Worm (Caenorhabditis elegans): Measurements from ENCODE around the gene ocr-2.
A peak's percentile ranks its signal among the peaks of the same experiment; 100 is the strongest.

ocr-2 gene

DNA sequence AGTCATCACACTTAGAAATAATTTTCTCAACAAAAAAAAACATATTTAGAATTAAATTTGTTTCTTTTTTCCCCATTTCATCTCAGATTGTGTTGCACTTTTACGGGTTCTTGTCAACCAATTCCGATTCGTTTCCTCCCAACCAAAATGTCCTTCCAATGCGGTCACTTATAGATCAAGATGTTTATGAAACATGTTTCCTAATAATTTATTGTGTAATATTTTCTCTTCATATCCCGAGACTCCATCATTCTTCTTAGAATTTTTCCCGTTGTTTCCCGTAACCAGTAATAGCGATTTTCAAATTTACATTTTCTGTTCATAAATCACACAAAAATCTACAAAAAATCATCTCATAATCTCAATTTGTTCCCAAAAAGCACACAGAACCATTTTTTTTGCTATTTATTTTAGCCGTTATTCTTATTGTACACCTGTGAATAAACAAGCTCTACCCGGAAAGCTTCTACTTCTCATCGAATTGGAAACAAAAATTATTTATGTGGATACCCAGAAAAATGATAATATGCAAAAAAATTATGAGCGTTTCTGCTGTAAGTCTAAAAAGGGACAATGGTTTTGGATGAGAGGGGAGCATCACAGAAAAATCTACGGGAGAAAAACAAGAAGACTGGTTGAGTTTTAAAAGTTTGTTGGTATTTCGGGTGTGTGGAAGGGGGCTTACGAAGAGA lies 31.3 kb downstream of the ocr-2 start (continued):
- TF ChIP-seq ceh-58 (GFP tag; IDR thresholded peaks at IDR 0.05) (no peak), lsl-1 (GFP tag; optimal IDR thresholded peaks at IDR 0.05) (peak; percentile 4), aptf-3 (GFP tag; IDR thresholded peaks at IDR 0.05) (no peak), tlf-1 (GFP tag; optimal IDR thresholded peaks at IDR 0.05) (peak; percentile 4), hlh-12 (tag; optimal IDR thresholded peaks at IDR 0.05) (no peak), Y53G8AR.9 (GFP tag; conservative IDR thresholded peaks at IDR 0.05) (0 out of 2 replicates have a peak, but pooled peaks have one; percentile 37), nfya-2 (GFP tag; IDR thresholded peaks at IDR 0.05) (no peak), xnd-1 (tag; optimal IDR thresholded peaks at IDR 0.05) (peak; percentile 8), Y79H2A.3 (GFP tag; conservative IDR thresholded peaks at IDR 0.05) (peak; percentile 32; the same call in 1 of the 2 replicates), lir-1 (GFP tag; conservative IDR thresholded peaks at IDR 0.05) (no peak), athp-1 (tag; optimal IDR thresholded peaks at IDR 0.05) (peak; percentile 31), mes-4 (tag; optimal IDR thresholded peaks at IDR 0.05) (no peak), C17E4.6 (GFP tag; IDR thresholded peaks at IDR 0.05) (no peak), sea-2 (GFP tag; IDR thresholded peaks at IDR 0.05) (no peak), pha-4 (tag; optimal IDR thresholded peaks at IDR 0.05) (no peak), T07F8.4 (tag; optimal IDR thresholded peaks at IDR 0.05) (no peak), T26A5.8 (tag; optimal IDR thresholded peaks at IDR 0.05) (no peak), repo-1 (tag; optimal IDR thresholded peaks at IDR 0.05) (no peak), hsf-1 (GFP tag; IDR thresholded peaks at IDR 0.05) (peak; percentile 43), fkh-3 (tag; optimal IDR thresholded peaks at IDR 0.05) (no peak), F49E8.2 (tag; optimal IDR thresholded peaks at IDR 0.05; ENCODE audit: insufficient read depth) (peak; percentile 8), nhr-80 (tag; optimal IDR thresholded peaks at IDR 0.05) (no peak), F33H1.4 (GFP tag; IDR thresholded peaks at IDR 0.05) (no peak), mxl-1 (tag; optimal IDR thresholded peaks at IDR 0.05) (no peak), hlh-26 (GFP tag; conservative IDR thresholded peaks at IDR 0.05) (no peak), hrde-1 (tag; optimal IDR thresholded peaks at IDR 0.05; ENCODE audit: borderline replicate concordance) (peak; percentile 65), B0019.2 (GFP tag; conservative IDR thresholded peaks at IDR 0.05) (no peak), chd-7 (tag; optimal IDR thresholded peaks at IDR 0.05) (no peak), ztf-25 (GFP tag; IDR thresholded peaks at IDR 0.05) (no peak), die-1 (tag; optimal IDR thresholded peaks at IDR 0.05) (no peak), hmg-20 (GFP tag; IDR thresholded peaks at IDR 0.05) (no peak), aptf-2 (GFP tag; conservative IDR thresholded peaks at IDR 0.05) (no peak), ekl-4 (GFP tag; IDR thresholded peaks at IDR 0.05) (no peak), Y53F4B.3 (GFP tag; IDR thresholded peaks at IDR 0.05) (no peak), rcor-1 (GFP tag; IDR thresholded peaks at IDR 0.05) (no peak), ZK185.1 (tag; optimal IDR thresholded peaks at IDR 0.05; ENCODE audit: poor library complexity, severe bottlenecking) (no peak), dpff-1 (tag; optimal IDR thresholded peaks at IDR 0.05) (no peak), ztf-18 (tag; optimal IDR thresholded peaks at IDR 0.05) (no peak), ceh-40 (GFP tag; IDR thresholded peaks at IDR 0.05) (no peak), nhr-90 (tag; optimal IDR thresholded peaks at IDR 0.05) (no peak), ama-1 (optimal IDR thresholded peaks at IDR 0.05) (no peak), ama-1 (GFP tag; optimal IDR thresholded peaks at IDR 0.05) (peak in 1 of 2 experiments; percentile 74), attf-6 (GFP tag; IDR thresholded peaks at IDR 0.05) (no peak), K12H6.12 (tag; optimal IDR thresholded peaks at IDR 0.05) (no peak), B0261.1 (tag; optimal IDR thresholded peaks at IDR 0.05) (no peak), ztf-26 (tag; optimal IDR thresholded peaks at IDR 0.05) (no peak), K11D2.4 (GFP tag; IDR thresholded peaks at IDR 0.05) (no peak), ceh-27 (GFP tag; optimal IDR thresholded peaks at IDR 0.05) (no peak), attf-5 (GFP tag; optimal IDR thresholded peaks at IDR 0.05) (peak; percentile 1), tbx-9 (tag; optimal IDR thresholded peaks at IDR 0.05; ENCODE audit: borderline replicate concordance) (no peak)

Data from whole organism, young adult.